Worm (Caenorhabditis elegans) whole organism, mixed stage, embryonic: ENCODE data around the gene EGAP2.2.

ENCODE experiments used
- M03D4.4 ChIP-seq: sonication (generic microtip); optimal IDR thresholded peaks from 2 replicates; lab custom pipeline; 2017; ENCODE audit warnings: mild to moderate bottlenecking, missing genetic modification characterization, missing compliant biosample characterization
- bed-3 ChIP-seq: fragments of 200-800 bp; sonication (Bioruptor generic); optimal IDR thresholded peaks from 3 replicates; lab custom pipeline; 2018; ENCODE audit warnings: mild to moderate bottlenecking, missing genetic modification characterization, moderate library complexity, missing compliant biosample characterization
- ceh-39 ChIP-seq: fragments of 150-350 bp; optimal IDR thresholded peaks from 2 replicates; lab custom pipeline; 2014; ENCODE audit warnings: missing biosample characterization, missing genetic modification characterization
- ceh-43 ChIP-seq: fragments of 200-800 bp; sonication (Bioruptor generic); optimal IDR thresholded peaks from 2 replicates; lab custom pipeline; 2018; ENCODE audit warnings: mild to moderate bottlenecking, missing genetic modification characterization, moderate library complexity, missing compliant biosample characterization
- ceh-83 ChIP-seq: fragments of 200-800 bp; sonication (Bioruptor generic); optimal IDR thresholded peaks from 2 replicates; lab custom pipeline; 2018; ENCODE audit warnings: mild to moderate bottlenecking, missing genetic modification characterization, missing compliant biosample characterization
- ces-1 ChIP-seq: fragments of 150-350 bp; optimal IDR thresholded peaks from 2 replicates; lab custom pipeline; 2014; ENCODE audit warnings: missing biosample characterization, missing genetic modification reagents, missing genetic modification characterization
- cnd-1 ChIP-seq: fragments of 200-800 bp; sonication (Bioruptor generic); optimal IDR thresholded peaks from 2 replicates; lab custom pipeline; 2018; ENCODE audit warnings: mild to moderate bottlenecking, missing genetic modification characterization, missing compliant biosample characterization
- drap-1 ChIP-seq: fragments of 200-800 bp; sonication (Bioruptor generic); optimal IDR thresholded peaks from 3 replicates; lab custom pipeline; 2018; ENCODE audit warnings: mild to moderate bottlenecking, missing genetic modification characterization, missing compliant biosample characterization
- elt-3 ChIP-seq: fragments of 150-350 bp; optimal IDR thresholded peaks from 2 replicates; lab custom pipeline; 2014; ENCODE audit warnings: missing biosample characterization, missing genetic modification characterization
- hlh-1 ChIP-seq: fragments of 150-350 bp; optimal IDR thresholded peaks from 2 replicates; lab custom pipeline; 2014; ENCODE audit warnings: missing biosample characterization, missing genetic modification reagents, missing genetic modification characterization
- lin-13 ChIP-seq: fragments of 150-350 bp; optimal IDR thresholded peaks from 2 replicates; lab custom pipeline; 2014; ENCODE audit warnings: missing biosample characterization, missing genetic modification characterization
- lin-32 ChIP-seq: fragments of 200-800 bp; sonication (Bioruptor generic); optimal IDR thresholded peaks from 2 replicates; lab custom pipeline; 2018; ENCODE audit warnings: mild to moderate bottlenecking, missing genetic modification characterization, missing compliant biosample characterization
- mab-5 ChIP-seq: fragments of 150-350 bp; optimal IDR thresholded peaks from 2 replicates; lab custom pipeline; 2014; ENCODE audit warnings: missing biosample characterization, missing genetic modification characterization
- mep-1 ChIP-seq: fragments of 150-350 bp; optimal IDR thresholded peaks from 2 replicates; lab custom pipeline; 2017; ENCODE audit warnings: missing biosample characterization, missing genetic modification reagents, missing genetic modification characterization, inconsistent platforms
- mls-2 ChIP-seq: sonication (generic microtip); optimal IDR thresholded peaks from 2 replicates; lab custom pipeline; 2016; ENCODE audit warnings: mild to moderate bottlenecking, missing genetic modification characterization, moderate library complexity, missing compliant biosample characterization
- nhr-12 ChIP-seq: fragments of 150-350 bp; optimal IDR thresholded peaks from 2 replicates; lab custom pipeline; 2014; ENCODE audit warnings: missing biosample characterization, missing genetic modification characterization
- nhr-2 ChIP-seq: fragments of 150-350 bp; optimal IDR thresholded peaks from 2 replicates; lab custom pipeline; 2014; ENCODE audit warnings: missing biosample characterization, missing genetic modification characterization
- nhr-237 ChIP-seq: fragments of 150-350 bp; optimal IDR thresholded peaks from 2 replicates; lab custom pipeline; 2014; ENCODE audit warnings: missing biosample characterization, missing genetic modification characterization
- nhr-28 ChIP-seq: fragments of 150-350 bp; optimal IDR thresholded peaks from 2 replicates; lab custom pipeline; 2014; ENCODE audit warnings: missing biosample characterization, missing genetic modification characterization
- nhr-76 ChIP-seq: sonication (generic microtip); optimal IDR thresholded peaks from 2 replicates; lab custom pipeline; 2017; ENCODE audit warnings: missing biosample characterization, missing genetic modification characterization
- pha-4 ChIP-seq: fragments of 150-350 bp; optimal IDR thresholded peaks from 2 replicates; lab custom pipeline; 2018; ENCODE audit warnings: missing biosample characterization, missing genetic modification reagents, missing genetic modification characterization
- sem-2 ChIP-seq: fragments of 200-800 bp; sonication (Bioruptor generic); optimal IDR thresholded peaks from 2 replicates; lab custom pipeline; 2018; ENCODE audit warnings: mild to moderate bottlenecking, missing genetic modification characterization, missing compliant biosample characterization
- snpc-4 ChIP-seq: fragments of 150-350 bp; optimal IDR thresholded peaks from 2 replicates; lab custom pipeline; 2014; ENCODE audit warnings: missing biosample characterization, missing genetic modification characterization
- sptf-1 ChIP-seq: sonication (generic microtip); optimal IDR thresholded peaks from 2 replicates; lab custom pipeline; 2017; ENCODE audit warnings: mild to moderate bottlenecking, missing genetic modification characterization, moderate library complexity, missing compliant biosample characterization
- unc-120 ChIP-seq: sonication (generic microtip); optimal IDR thresholded peaks from 2 replicates; lab custom pipeline; 2017; ENCODE audit warnings: missing genetic modification characterization, missing compliant biosample characterization; ENCODE audit not compliant: poor library complexity, severe bottlenecking
- unc-39 ChIP-seq: fragments of 150-350 bp; optimal IDR thresholded peaks from 2 replicates; lab custom pipeline; 2014; ENCODE audit warnings: missing biosample characterization, missing genetic modification characterization
- unc-62 ChIP-seq: fragments of 150-350 bp; optimal IDR thresholded peaks from 2 replicates; lab custom pipeline; 2014; ENCODE audit warnings: missing biosample characterization, missing genetic modification reagents, missing genetic modification characterization
- zip-8 ChIP-seq: fragments of 150-350 bp; optimal IDR thresholded peaks from 2 replicates; lab custom pipeline; 2014; ENCODE audit warnings: missing biosample characterization, missing genetic modification characterization

Gene EGAP2.2

DNA sequence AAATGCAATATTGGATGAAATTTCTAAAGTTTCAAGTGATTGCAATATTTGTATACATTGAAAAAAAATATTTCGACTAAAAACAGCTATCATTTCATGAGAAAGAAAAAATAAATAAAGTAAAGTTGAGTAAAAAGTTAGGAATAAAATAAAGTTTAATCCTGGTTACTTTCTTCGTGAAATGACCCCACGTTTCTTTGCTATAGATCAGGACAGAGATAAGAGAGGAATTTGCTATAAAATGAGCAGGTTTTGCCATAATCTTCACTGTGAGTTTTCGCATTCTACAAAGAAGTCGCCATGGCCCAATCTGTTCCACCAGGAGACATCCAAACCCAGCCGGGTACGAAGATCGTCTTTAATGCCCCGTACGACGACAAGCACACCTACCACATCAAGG, 35.6 kb upstream of the EGAP2.2 start, which contains the start of gene msp-49:
Gene msp-49 (plus strand): TSS at position 301 of the 400 bp plus-strand sequence.
- TF ChIP-seq lin-13 (no peak), nhr-237 (tag; lab: Kevin White, UChicago) (no peak), nhr-76 (tag; lab: Kevin White, UChicago) (no peak), mab-5 (tag; lab: Kevin White, UChicago) (no peak), unc-39 (no peak), hlh-1 (tag; lab: Kevin White, UChicago) (no peak), ceh-43 (GFP tag; lab: Kevin White, UChicago) (no peak), nhr-28 (no peak), lin-32 (no peak), unc-120 (tag; lab: Kevin White, UChicago) (no peak), snpc-4 (tag; lab: Kevin White, UChicago) (no peak), mep-1 (tag; lab: Kevin White, UChicago) (no peak), ces-1 (no peak), elt-3 (tag; lab: Kevin White, UChicago) (no peak), unc-62 (GFP tag; lab: Kevin White, UChicago) (no peak), pha-4 (tag; lab: Kevin White, UChicago) (no peak)

DNA sequence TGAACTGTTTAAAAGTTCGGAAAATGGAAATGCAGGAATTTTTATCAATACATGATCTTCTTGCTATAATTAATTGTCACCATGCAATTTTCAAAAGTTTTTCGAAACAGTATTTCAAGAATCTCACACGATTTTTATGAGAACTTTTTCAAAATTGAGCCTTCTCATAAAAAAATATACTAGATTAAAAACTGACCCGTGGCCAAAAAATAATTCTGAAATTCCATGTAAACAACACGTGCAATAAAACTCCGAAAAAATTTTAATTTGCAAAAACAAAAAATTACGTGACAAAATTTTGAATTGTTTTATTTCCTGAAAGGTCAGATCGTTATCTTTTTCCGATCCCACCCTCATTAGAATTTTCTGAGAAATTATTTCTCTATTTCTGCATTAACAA, 34.2 kb upstream of the EGAP2.2 start, which contains the start of gene C34F11.5:
Gene C34F11.5 (plus strand): TSS at position 301 of the 400 bp plus-strand sequence.
- TF ChIP-seq ces-1 (no peak), nhr-12 (tag; lab: Kevin White, UChicago) (no peak), unc-62 (GFP tag; lab: Kevin White, UChicago) (no peak), unc-39 (no peak), snpc-4 (tag; lab: Kevin White, UChicago) (no peak), elt-3 (tag; lab: Kevin White, UChicago) (no peak), sptf-1 (no peak), M03D4.4 (tag; lab: Kevin White, UChicago) (no peak), zip-8 (tag; lab: Kevin White, UChicago) (no peak), mep-1 (tag; lab: Kevin White, UChicago) (no peak), ceh-39 (no peak), mls-2 (tag; lab: Kevin White, UChicago) (no peak), mab-5 (tag; lab: Kevin White, UChicago) (no peak), cnd-1 (tag; lab: Kevin White, UChicago) (no peak), pha-4 (tag; lab: Kevin White, UChicago) (no peak), bed-3 (GFP tag; lab: Kevin White, UChicago) (no peak), unc-120 (tag; lab: Kevin White, UChicago) (no peak), lin-32 (no peak), lin-13 (no peak), ceh-83 (GFP tag; lab: Kevin White, UChicago) (no peak)

- TF ChIP-seq mab-5 (tag; lab: Kevin White, UChicago) (no peak), nhr-12 (tag; lab: Kevin White, UChicago) (no peak), nhr-2 (tag; lab: Kevin White, UChicago) (no peak), mls-2 (tag; lab: Kevin White, UChicago) (no peak)
Measured at ce11 chrII:5199497-5199896, 30.2 kb upstream of the EGAP2.2 start, which contains the start of gene msp-50. Gene msp-50 (plus strand): TSS chrII:5199797.

DNA sequence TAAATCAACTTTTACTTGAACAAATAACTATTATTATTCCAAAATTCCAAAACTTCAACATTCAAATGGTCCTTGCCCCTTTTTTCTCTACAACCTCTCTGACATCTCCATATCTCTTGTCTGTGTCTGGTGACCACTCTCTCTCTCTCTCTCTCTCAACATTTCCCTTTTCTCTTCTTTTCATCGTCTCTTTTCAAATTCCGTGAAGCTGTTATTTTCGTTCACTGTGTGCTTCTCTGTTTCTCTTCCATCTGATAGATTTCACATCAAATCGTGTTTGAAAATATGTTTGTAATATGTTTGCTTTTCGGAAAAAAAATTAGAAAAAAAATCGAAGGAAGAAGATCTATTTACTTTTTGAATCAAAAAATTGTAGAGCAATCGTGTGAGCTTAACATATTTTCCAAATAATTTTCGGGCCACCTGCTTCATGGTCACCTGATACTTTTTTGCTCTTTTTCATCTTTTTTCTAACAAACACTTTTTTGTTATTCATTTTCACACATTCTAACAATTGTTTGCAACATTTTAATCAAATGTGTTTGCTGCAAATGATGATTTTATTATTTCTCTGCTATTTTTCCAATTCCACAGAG, 28.6 kb upstream of the EGAP2.2 start:
- peak; percentile 58 for TF ChIP-seq unc-120 (tag; lab: Kevin White, UChicago)
- TF ChIP-seq sptf-1: no peak
- TF ChIP-seq unc-62 (GFP tag; lab: Kevin White, UChicago): peak; percentile 10
- no peak for TF ChIP-seq lin-13
- peak; percentile 13 for TF ChIP-seq mep-1 (tag; lab: Kevin White, UChicago)
- TF ChIP-seq drap-1: no peak

DNA sequence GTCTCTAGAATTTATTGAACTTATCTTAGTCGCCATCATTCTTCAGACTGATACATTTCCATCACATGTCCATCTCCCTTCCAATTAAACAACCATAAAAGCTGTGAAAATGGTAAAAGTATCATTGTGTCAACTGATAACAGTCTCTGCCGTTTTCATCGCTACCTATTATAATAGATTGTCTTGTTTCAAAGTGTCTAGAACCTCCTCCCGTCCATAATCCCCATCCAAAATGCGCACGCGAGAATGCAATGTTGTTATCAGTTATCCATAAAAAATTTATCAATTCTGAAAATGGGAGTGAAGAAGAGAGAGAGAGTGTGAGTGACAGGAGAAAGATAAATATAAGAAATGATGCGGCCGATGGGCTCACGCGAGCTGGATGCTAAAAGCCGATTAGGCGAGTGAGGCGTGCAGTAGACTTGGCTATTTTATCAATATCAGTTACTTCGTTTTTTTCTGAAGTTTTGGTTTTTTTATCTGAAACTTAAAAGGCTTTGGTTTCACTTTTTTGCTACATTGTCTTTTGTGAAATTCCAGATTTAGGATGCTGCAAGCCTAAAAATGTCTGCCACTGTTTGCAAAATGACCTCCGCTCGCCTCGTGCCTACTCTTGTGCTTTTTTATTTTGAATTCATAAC, 27.7 kb upstream of the EGAP2.2 start:
- TF ChIP-seq bed-3 (GFP tag; lab: Kevin White, UChicago) (no peak), lin-32 (no peak), ceh-39 (no peak), unc-120 (tag; lab: Kevin White, UChicago) (no peak), sem-2 (GFP tag; lab: Kevin White, UChicago) (no peak)
